Worm (Caenorhabditis elegans) whole organism, young adult: Measurements from ENCODE around the gene ndg-4.
A peak's percentile ranks its signal among the peaks of the same experiment; 100 is the strongest.

ENCODE experiments used
- F22D6.2 ChIP-seq: sonication (generic microtip); optimal IDR thresholded peaks from 2 replicates; lab custom pipeline; 2016; ENCODE audit warnings: mild to moderate bottlenecking, missing genetic modification characterization, missing compliant biosample characterization
- Y53F4B.3 ChIP-seq: fragments of 200-800 bp; sonication (Bioruptor generic); IDR thresholded peaks from 2 replicates; pipeline ENCODE4 v1.3.6; 2022; ENCODE audit warnings: missing genetic modification reagents, missing genetic modification characterization, missing compliant biosample characterization
- ZK185.1 ChIP-seq: sonication (generic microtip); optimal IDR thresholded peaks from 2 replicates; lab custom pipeline; 2016; ENCODE audit warnings: mild to moderate bottlenecking, missing genetic modification characterization, missing compliant biosample characterization; ENCODE audit not compliant: poor library complexity, severe bottlenecking
- cebp-1 ChIP-seq, 2 experiments: fragments of 200-800 bp in 1 of 2; sonication (Bioruptor generic) in 1 of 2; sonication (generic microtip) in 1 of 2; IDR thresholded peaks in 1 of 2; optimal IDR thresholded peaks in 1 of 2; 2 replicates each; pipeline versions ENCODE4 v1.3.6 to Lab custom; 2017 to 2022; ENCODE audit warnings: missing compliant biosample characterization in 2 of 2, missing genetic modification characterization in 2 of 2, mild to moderate bottlenecking in 1 of 2, missing genetic modification reagents in 1 of 2, moderate library complexity in 1 of 2
- dpl-1 ChIP-seq: fragments of 150-350 bp; optimal IDR thresholded peaks from 2 replicates; lab custom pipeline; 2014; ENCODE audit warnings: missing biosample characterization, missing genetic modification reagents, missing genetic modification characterization
- hlh-12 ChIP-seq: sonication (generic microtip); optimal IDR thresholded peaks from 2 replicates; lab custom pipeline; 2016; ENCODE audit warnings: missing genetic modification characterization, missing compliant biosample characterization
- let-526 ChIP-seq: fragments of 200-800 bp; sonication (Bioruptor generic); IDR thresholded peaks from 2 replicates; pipeline ENCODE4 v1.3.6; 2022; ENCODE audit warnings: missing genetic modification reagents, missing genetic modification characterization, missing compliant biosample characterization
- lin-35 ChIP-seq, 3 experiments: fragments of 150-350 bp in 2 of 3; sonication (generic microtip) in 1 of 3; optimal IDR thresholded peaks; 2 replicates each; lab custom pipeline; 2014 to 2018; ENCODE audit warnings: missing biosample characterization in 3 of 3, missing genetic modification characterization in 3 of 3, missing genetic modification reagents in 3 of 3
- lin-40 ChIP-seq: sonication (generic microtip); optimal IDR thresholded peaks from 2 replicates; lab custom pipeline; 2016; ENCODE audit warnings: missing genetic modification characterization, mild to moderate bottlenecking, missing compliant biosample characterization, missing genotype, missing genetic modification reagents
- lir-1 ChIP-seq: fragments of 200-800 bp; sonication (Bioruptor generic); conservative IDR thresholded peaks from 2 replicates; pipeline ENCODE4 v1.3.6; 2022; ENCODE audit warnings: missing genetic modification reagents, missing genetic modification characterization, missing compliant biosample characterization
- pha-4 ChIP-seq: fragments of 150-350 bp; sonication (generic microtip); optimal IDR thresholded peaks from 2 replicates; lab custom pipeline; 2014; ENCODE audit warnings: missing biosample characterization, missing genetic modification reagents, missing genetic modification characterization
- rpc-1 ChIP-seq, 2 experiments: fragments of 150-350 bp in 1 of 2; sonication (generic microtip) in 1 of 2; optimal IDR thresholded peaks; 2 replicates each; lab custom pipeline; 2014 to 2018; ENCODE audit warnings: missing biosample characterization in 1 of 2, missing genetic modification characterization in 1 of 2, missing genetic modification reagents in 1 of 2, missing genotype in 1 of 2
- snpc-4 ChIP-seq, 5 experiments: fragments of 150-350 bp in 1 of 5; sonication (generic microtip) in 4 of 5; optimal IDR thresholded peaks; 2 replicates each; lab custom pipeline; 2014 to 2018; ENCODE audit warnings: missing genetic modification characterization in 5 of 5, missing biosample characterization in 3 of 5, antibody characterized with exemption in 2 of 5, mild to moderate bottlenecking in 2 of 5, missing compliant biosample characterization in 2 of 5, missing genotype in 2 of 5, moderate library complexity in 2 of 5, missing genetic modification reagents in 1 of 5
- unc-130 ChIP-seq: sonication (generic microtip); optimal IDR thresholded peaks from 2 replicates; lab custom pipeline; 2016; ENCODE audit warnings: missing genetic modification reagents, missing genetic modification characterization, missing compliant biosample characterization

- TF ChIP-seq F22D6.2 (tag; lab: Kevin White, UChicago) (no peak), rpc-1 (optimal IDR thresholded peaks at IDR 0.05; lab: Kevin White, UChicago) (peak; percentile 89), rpc-1 (tag; optimal IDR thresholded peaks at IDR 0.05; lab: Kevin White, UChicago) (peak; percentile 90), dpl-1 (no peak), hlh-12 (tag; lab: Kevin White, UChicago) (no peak), cebp-1 (GFP tag; IDR thresholded peaks at IDR 0.05; lab: Robert Waterston, UW) (no peak), cebp-1 (tag; optimal IDR thresholded peaks at IDR 0.05; lab: Kevin White, UChicago) (peak; percentile 72), lir-1 (GFP tag; lab: Robert Waterston, UW) (peak; percentile 61; the same call in 1 of the 2 replicates), pha-4 (tag; lab: Kevin White, UChicago) (no peak), snpc-4 (GFP tag; optimal IDR thresholded peaks at IDR 0.05; lab: Kevin White, UChicago) (no peak), snpc-4 (tag; optimal IDR thresholded peaks at IDR 0.05; lab: Kevin White, UChicago) (peak in 3 of 4 experiments; percentile 67 to 77 (median 75)), lin-35 (GFP tag; optimal IDR thresholded peaks at IDR 0.05; lab: Kevin White, UChicago) (peak in 1 of 3 experiments; percentile 68), ZK185.1 (tag; lab: Kevin White, UChicago) (peak; percentile 90), let-526 (GFP tag; lab: Robert Waterston, UW) (peak; percentile 67; the same call in 1 of the 2 replicates), Y53F4B.3 (GFP tag; lab: Robert Waterston, UW) (peak; percentile 45; the same call in 1 of the 2 replicates), unc-130 (GFP tag; lab: Kevin White, UChicago) (peak; percentile 73), lin-40 (tag; lab: Kevin White, UChicago) (peak; percentile 74)
These were observed 3.6 kb upstream of the ndg-4 start for ce11 chrIII:4470793-4471192.
